Worm (Caenorhabditis elegans) whole organism, L4/young adult: ENCODE data around the gene F39B3.3.

Experiments
- W03F9.2 ChIP-seq: fragments of 150-350 bp; optimal IDR thresholded peaks from 2 replicates; lab custom pipeline; 2014; ENCODE audit warnings: missing biosample characterization, missing genetic modification characterization
- dao-5 ChIP-seq: sonication (generic microtip); optimal IDR thresholded peaks from 2 replicates; lab custom pipeline; 2016; ENCODE audit warnings: missing genotype, missing genetic modification characterization, moderate library complexity, missing compliant biosample characterization
- him-1 ChIP-seq: sonication (generic microtip); optimal IDR thresholded peaks from 2 replicates; lab custom pipeline; 2016; ENCODE audit warnings: missing genotype, missing genetic modification reagents, missing genetic modification characterization, missing compliant biosample characterization

ce11 chrX:17563411-17563810, 15.5 kb downstream of the F39B3.3 start, which contains the start of gene F31A3.5:
- TF ChIP-seq dao-5 (no peak), him-1 (no peak), W03F9.2 (tag; lab: Kevin White, UChicago) (no peak)
